Worm (Caenorhabditis elegans): ENCODE measurements around the gene elt-3.
A peak's percentile ranks its signal among the peaks of the same experiment; 100 is the strongest.

The elt-3 gene

ce11 chrX:13950620-13951152 lies 16.0 kb downstream of the elt-3 start (continued):
- TF ChIP-seq madf-5 (GFP tag; IDR thresholded peaks at IDR 0.05) (no peak), lir-3 (tag; optimal IDR thresholded peaks at IDR 0.05) (no peak), ceh-32 (tag; optimal IDR thresholded peaks at IDR 0.05; ENCODE audit: poor library complexity) (no peak), ztf-11 (tag; optimal IDR thresholded peaks at IDR 0.05) (no peak), attf-4 (tag; optimal IDR thresholded peaks at IDR 0.05) (no peak), lin-39 (tag; optimal IDR thresholded peaks at IDR 0.05) (no peak), mdt-29 (GFP tag; IDR thresholded peaks at IDR 0.05) (no peak), nhr-48 (tag; optimal IDR thresholded peaks at IDR 0.05) (no peak), ceh-28 (tag; optimal IDR thresholded peaks at IDR 0.05) (peak; percentile 51)

DNA sequence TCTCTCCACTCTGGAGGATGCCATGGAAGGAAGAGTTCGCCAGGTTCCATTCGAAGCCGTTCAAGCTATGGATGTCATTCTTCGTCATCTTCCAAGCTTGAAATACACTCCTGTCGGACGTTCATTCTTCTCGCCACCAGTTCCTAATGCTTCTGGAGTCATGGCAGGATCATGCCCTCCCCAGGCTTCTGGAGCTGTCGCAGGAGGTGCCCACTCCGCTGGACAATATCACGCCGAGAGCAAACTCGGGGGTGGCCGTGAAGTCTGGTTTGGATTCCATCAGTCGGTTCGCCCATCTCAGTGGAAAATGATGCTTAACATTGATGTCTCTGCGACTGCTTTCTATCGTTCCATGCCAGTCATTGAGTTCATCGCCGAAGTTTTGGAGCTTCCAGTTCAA lies 17.7 kb downstream of the elt-3 start:
- no peak for TF ChIP-seq T20F7.1 (GFP tag; optimal IDR thresholded peaks at IDR 0.05)
- no peak for TF ChIP-seq saeg-2 (GFP tag; IDR thresholded peaks at IDR 0.05)
- TF ChIP-seq set-16 (GFP tag; IDR thresholded peaks at IDR 0.05) = peak; percentile 56; the same call in 1 of the 2 replicates
- TF ChIP-seq nhr-25 (tag; optimal IDR thresholded peaks at IDR 0.05; ENCODE audit: borderline replicate concordance, insufficient read depth) = no peak
- TF ChIP-seq aha-1 (tag) = no peak
- TF ChIP-seq madf-9 (GFP tag; conservative IDR thresholded peaks at IDR 0.05) = no peak
- no peak for TF ChIP-seq ceh-32 (tag; optimal IDR thresholded peaks at IDR 0.05; ENCODE audit: poor library complexity)
- TF ChIP-seq snpc-1.2 (GFP tag; IDR thresholded peaks at IDR 0.05) = peak; percentile 14; the same call in 1 of the 2 replicates
- TF ChIP-seq madf-5 (GFP tag; IDR thresholded peaks at IDR 0.05) = 0 out of 4 replicates have a peak, but pooled peaks of 1 of the 2 experiments have one; percentile 24
- TF ChIP-seq Y48G9A.11 (GFP tag; IDR thresholded peaks at IDR 0.05) = no peak

DNA sequence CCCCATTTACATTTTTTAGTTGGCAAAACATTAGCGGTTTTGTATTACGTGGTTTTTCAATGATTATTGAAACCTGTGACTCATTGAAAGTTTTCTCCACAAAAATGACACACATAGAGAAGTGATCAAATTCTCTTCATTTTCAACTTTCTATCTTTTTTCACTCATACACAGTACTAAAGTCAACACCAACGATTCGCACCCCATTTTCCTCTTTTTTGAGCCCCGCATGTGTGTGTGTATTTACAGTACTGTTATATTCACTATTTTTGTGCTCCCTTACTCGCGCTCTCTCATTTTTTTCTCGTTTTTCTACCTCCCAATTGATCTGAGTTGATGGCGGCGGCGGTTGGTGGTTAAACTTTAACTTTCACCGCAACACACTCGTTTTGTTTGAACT lies 23.8 kb downstream of the elt-3 start:
- TF ChIP-seq unc-62 (GFP tag; optimal IDR thresholded peaks at IDR 0.05 in 1 of 2) = peak in 1 of 2 experiments; percentile 46
- TF ChIP-seq unc-62 (tag; optimal IDR thresholded peaks at IDR 0.05) = no peak
- no peak for TF ChIP-seq spr-3 (GFP tag; optimal IDR thresholded peaks at IDR 0.05)
- no peak for TF ChIP-seq nhr-10 (tag; optimal IDR thresholded peaks at IDR 0.05)
- TF ChIP-seq snpc-1.2 (GFP tag; IDR thresholded peaks at IDR 0.05) = no peak

- TF ChIP-seq pha-4 (GFP tag; IDR thresholded peaks at IDR 0.05) = no peak
- no peak for TF ChIP-seq pha-4 (tag; optimal IDR thresholded peaks at IDR 0.05)
- TF ChIP-seq ceh-44 (GFP tag; IDR thresholded peaks at IDR 0.05) = no peak
- TF ChIP-seq daf-16 (GFP tag; optimal IDR thresholded peaks at IDR 0.05) = no peak
- peak; percentile 29 for TF ChIP-seq daf-16 (tag; optimal IDR thresholded peaks at IDR 0.05)
- TF ChIP-seq cey-2 (tag; optimal IDR thresholded peaks at IDR 0.05; ENCODE audit: borderline replicate concordance, insufficient read depth) = no peak
- TF ChIP-seq nhr-41 (GFP tag; IDR thresholded peaks at IDR 0.05) = no peak
- no peak for TF ChIP-seq lin-39 (tag; optimal IDR thresholded peaks at IDR 0.05)
- TF ChIP-seq nhr-11 (tag; optimal IDR thresholded peaks at IDR 0.05) = no peak
- no peak for TF ChIP-seq lsy-2 (tag; optimal IDR thresholded peaks at IDR 0.05)
- no peak for TF ChIP-seq dmd-9 (GFP tag; IDR thresholded peaks at IDR 0.05)
- TF ChIP-seq nhr-6 (tag; optimal IDR thresholded peaks at IDR 0.05) = no peak
- no peak for TF ChIP-seq nhr-237 (tag; optimal IDR thresholded peaks at IDR 0.05)
- no peak for TF ChIP-seq ceh-28 (tag; optimal IDR thresholded peaks at IDR 0.05)
- TF ChIP-seq ama-1 (optimal IDR thresholded peaks at IDR 0.05) = no peak
- TF ChIP-seq set-16 (GFP tag; IDR thresholded peaks at IDR 0.05) = no peak
- TF ChIP-seq mep-1 (tag; optimal IDR thresholded peaks at IDR 0.05) = peak; percentile 17
- TF ChIP-seq madf-9 (GFP tag; conservative IDR thresholded peaks at IDR 0.05) = no peak
- peak; percentile 17 for TF ChIP-seq dve-1 (tag; optimal IDR thresholded peaks at IDR 0.05; ENCODE audit: insufficient read depth)
- TF ChIP-seq ceh-82 (tag; optimal IDR thresholded peaks at IDR 0.05) = no peak
- TF ChIP-seq hlh-11 (tag; optimal IDR thresholded peaks at IDR 0.05) = no peak
- TF ChIP-seq daf-12 (tag; optimal IDR thresholded peaks at IDR 0.05) = no peak
- no peak for TF ChIP-seq F37D6.2 (tag; optimal IDR thresholded peaks at IDR 0.05)
- no peak for TF ChIP-seq jun-1 (tag; optimal IDR thresholded peaks at IDR 0.05)
- 0 out of 2 replicates have a peak, but pooled peaks have one; percentile 29 for TF ChIP-seq php-3 (GFP tag; IDR thresholded peaks at IDR 0.05)
- no peak for TF ChIP-seq daf-8 (GFP tag; IDR thresholded peaks at IDR 0.05)
- no peak for TF ChIP-seq lin-38 (GFP tag; IDR thresholded peaks at IDR 0.05)
- no peak for TF ChIP-seq tag-97 (GFP tag; IDR thresholded peaks at IDR 0.05)
- TF ChIP-seq nhr-10 (tag; optimal IDR thresholded peaks at IDR 0.05) = no peak
- TF ChIP-seq nhr-28 (tag; optimal IDR thresholded peaks at IDR 0.05) = peak; percentile 12
- TF ChIP-seq T20F7.1 (GFP tag; optimal IDR thresholded peaks at IDR 0.05) = no peak
Measured at ce11 chrX:13959383-13959782, 24.7 kb downstream of the elt-3 start.

All from whole organism, L4 larva.